Fruit fly (Drosophila melanogaster): Measurements from ENCODE around the gene bnk.
A peak's percentile ranks its signal among the peaks of the same experiment; 100 is the strongest.

bnk gene

DNA sequence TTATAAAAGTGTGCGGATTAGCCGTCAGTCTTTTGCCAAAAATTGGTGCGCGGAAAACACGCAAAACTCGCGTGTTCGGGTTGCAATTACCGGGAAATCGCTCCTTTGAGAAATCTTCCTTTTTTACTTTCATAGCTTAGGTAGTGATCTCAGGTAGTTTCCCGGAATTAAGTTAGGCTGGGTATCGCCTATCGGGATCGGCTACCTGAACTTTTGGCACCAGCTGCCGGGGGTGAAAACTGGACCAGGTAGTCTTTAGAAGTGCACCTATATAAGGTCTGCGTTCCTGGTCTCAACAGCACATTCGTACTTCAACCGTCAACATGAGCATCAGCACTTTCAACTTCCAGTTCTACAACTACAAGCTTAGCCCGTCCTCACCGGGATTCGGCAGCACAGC is at the start of gene bnk:
bnk (plus strand) TSS at position 301 of the 400 bp plus-strand sequence.
- TF ChIP-seq foxo (GFP tag; optimal IDR thresholded peaks at IDR 0.05) (no peak), dl (GFP tag; optimal IDR thresholded peaks at IDR 0.05; ENCODE audit: insufficient read depth in 1 of 2, partially characterized antibody in 2 of 2) (no peak), HLH106 (tag; optimal IDR thresholded peaks at IDR 0.05) (no peak), h (GFP tag; optimal IDR thresholded peaks at IDR 0.05) (no peak), jim (GFP tag; optimal IDR thresholded peaks at IDR 0.05) (no peak), Hnf4 (GFP tag; optimal IDR thresholded peaks at IDR 0.05) (no peak), CG9705 (GFP tag; optimal IDR thresholded peaks at IDR 0.05) (no peak), GATAd (GFP tag; optimal IDR thresholded peaks at IDR 0.05) (no peak), lola (GFP tag; optimal IDR thresholded peaks at IDR 0.05) (no peak), ey (GFP tag; optimal IDR thresholded peaks at IDR 0.05) (no peak), Rel (GFP tag; optimal IDR thresholded peaks at IDR 0.05) (no peak), Rel (tag; optimal IDR thresholded peaks at IDR 0.05) (no peak)

DNA sequence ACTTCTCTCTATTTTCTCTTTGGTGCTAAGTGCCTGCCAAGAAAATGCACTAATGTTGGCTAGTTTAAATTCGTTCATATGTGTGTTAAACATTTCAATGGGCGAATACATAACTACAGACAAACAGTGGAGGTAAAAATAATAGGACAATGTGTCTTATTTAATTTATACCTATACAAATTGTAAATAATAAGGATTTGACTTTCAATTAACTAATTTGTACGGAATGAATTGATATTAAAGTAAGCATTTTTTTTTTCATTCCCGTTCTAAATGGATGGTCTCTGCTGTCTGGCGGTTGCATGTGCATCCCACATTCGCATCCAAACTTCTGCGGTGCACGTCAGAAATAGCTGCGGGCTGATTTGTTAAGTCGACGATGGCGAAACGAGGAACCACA is 46.2 kb upstream of the bnk start:
- TF ChIP-seq GATAd (GFP tag; optimal IDR thresholded peaks at IDR 0.05): no peak
- TF ChIP-seq jim (GFP tag; optimal IDR thresholded peaks at IDR 0.05): no peak
- no peak for TF ChIP-seq Rel (GFP tag; optimal IDR thresholded peaks at IDR 0.05)
- no peak for TF ChIP-seq Rel (tag; optimal IDR thresholded peaks at IDR 0.05)

DNA sequence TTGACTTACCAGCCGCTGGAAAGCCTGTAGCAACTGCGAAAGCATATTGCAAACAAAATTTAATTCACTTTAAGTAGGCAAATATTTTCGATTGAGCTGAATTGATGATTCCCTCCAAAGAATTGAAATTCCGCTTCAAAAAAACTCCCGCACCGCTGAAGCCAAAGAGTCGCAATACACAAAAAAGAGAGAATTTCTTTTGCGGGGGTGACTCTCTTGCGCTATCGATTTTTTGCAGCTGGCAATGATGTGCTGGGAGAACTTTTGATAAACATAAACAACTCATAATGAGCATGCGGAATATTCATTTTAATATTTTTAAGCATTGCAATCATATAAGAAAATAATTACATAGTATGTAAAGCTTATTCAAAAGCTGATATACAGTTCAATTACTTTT is 24.7 kb upstream of the bnk start:
- TF ChIP-seq HLH106 (tag; optimal IDR thresholded peaks at IDR 0.05): no peak
- no peak for TF ChIP-seq Jra (GFP tag; optimal IDR thresholded peaks at IDR 0.05)
- no peak for TF ChIP-seq h (GFP tag; optimal IDR thresholded peaks at IDR 0.05)
- no peak for TF ChIP-seq brk (GFP tag; optimal IDR thresholded peaks at IDR 0.05)
- TF ChIP-seq GATAd (GFP tag; optimal IDR thresholded peaks at IDR 0.05): no peak
- TF ChIP-seq Dfd (GFP tag; optimal IDR thresholded peaks at IDR 0.05): no peak
- no peak for TF ChIP-seq Rel (GFP tag; optimal IDR thresholded peaks at IDR 0.05)
- TF ChIP-seq Rel (tag; optimal IDR thresholded peaks at IDR 0.05): no peak
- no peak for TF ChIP-seq dl (GFP tag; optimal IDR thresholded peaks at IDR 0.05; ENCODE audit: insufficient read depth in 1 of 2, partially characterized antibody in 2 of 2)
- no peak for TF ChIP-seq CrebA (GFP tag; optimal IDR thresholded peaks at IDR 0.05; ENCODE audit: borderline replicate concordance)
- no peak for TF ChIP-seq woc (GFP tag; optimal IDR thresholded peaks at IDR 0.05)
- TF ChIP-seq Sp1 (GFP tag; optimal IDR thresholded peaks at IDR 0.05): no peak
- TF ChIP-seq CG9705 (GFP tag; optimal IDR thresholded peaks at IDR 0.05): no peak
- TF ChIP-seq fru (GFP tag; optimal IDR thresholded peaks at IDR 0.05): no peak
- TF ChIP-seq usp (GFP tag; optimal IDR thresholded peaks at IDR 0.05): no peak
- no peak for TF ChIP-seq Mio (GFP tag; optimal IDR thresholded peaks at IDR 0.05)

DNA sequence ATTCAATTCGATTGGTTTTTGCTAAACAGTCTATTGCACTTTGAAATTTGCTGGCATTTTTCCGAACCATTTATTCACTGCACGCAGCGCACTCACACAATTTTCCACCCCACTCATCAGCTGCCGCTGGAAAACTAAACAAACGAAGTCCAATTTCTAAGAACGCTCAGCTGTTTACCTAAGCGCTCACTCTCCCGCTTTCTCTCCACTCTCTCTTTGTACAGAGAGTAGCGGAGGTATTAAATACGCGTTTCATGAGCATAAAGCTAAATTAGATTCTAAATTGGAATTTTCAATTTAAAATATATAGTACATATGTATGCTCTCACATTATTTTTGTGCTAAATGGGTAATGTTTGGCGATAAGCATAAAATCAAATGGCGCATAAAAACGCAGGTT is 24.2 kb upstream of the bnk start, which contains the start of gene stops:
stops (minus strand) TSS at position 139 of the 400 bp plus-strand sequence.
- TF ChIP-seq CG9705 (GFP tag; optimal IDR thresholded peaks at IDR 0.05) (no peak), Hr83 (GFP tag; optimal IDR thresholded peaks at IDR 0.05; ENCODE audit: poor library complexity, severe bottlenecking) (peak; percentile 59), Hnf4 (GFP tag; optimal IDR thresholded peaks at IDR 0.05) (peak; percentile 19)

dm6 chr3R:31181816-31182215 is 11.3 kb upstream of the bnk start:
- TF ChIP-seq ey (GFP tag; optimal IDR thresholded peaks at IDR 0.05): no peak
- no peak for TF ChIP-seq Hr78 (GFP tag; optimal IDR thresholded peaks at IDR 0.05)
- TF ChIP-seq usp (GFP tag; optimal IDR thresholded peaks at IDR 0.05): no peak
- no peak for TF ChIP-seq psq (GFP tag; optimal IDR thresholded peaks at IDR 0.05)
- no peak for TF ChIP-seq CG9705 (GFP tag; optimal IDR thresholded peaks at IDR 0.05)
- TF ChIP-seq Myc (optimal IDR thresholded peaks at IDR 0.05): no peak
- no peak for TF ChIP-seq Rel (GFP tag; optimal IDR thresholded peaks at IDR 0.05)
- TF ChIP-seq Rel (tag; optimal IDR thresholded peaks at IDR 0.05): no peak
- no peak for TF ChIP-seq foxo (GFP tag; optimal IDR thresholded peaks at IDR 0.05)
- no peak for TF ChIP-seq jim (GFP tag; optimal IDR thresholded peaks at IDR 0.05)
- no peak for TF ChIP-seq brk (GFP tag; optimal IDR thresholded peaks at IDR 0.05)
- TF ChIP-seq br (GFP tag; optimal IDR thresholded peaks at IDR 0.05): no peak
- TF ChIP-seq tai (GFP tag; optimal IDR thresholded peaks at IDR 0.05): no peak
- TF ChIP-seq lola (GFP tag; optimal IDR thresholded peaks at IDR 0.05): no peak
- no peak for TF ChIP-seq pan (optimal IDR thresholded peaks at IDR 0.05)
- TF ChIP-seq dl (GFP tag; optimal IDR thresholded peaks at IDR 0.05; ENCODE audit: insufficient read depth in 1 of 2, partially characterized antibody in 2 of 2): no peak
- no peak for TF ChIP-seq woc (GFP tag; optimal IDR thresholded peaks at IDR 0.05)
- TF ChIP-seq Dfd (GFP tag; optimal IDR thresholded peaks at IDR 0.05): no peak
- no peak for TF ChIP-seq dsf (GFP tag; optimal IDR thresholded peaks at IDR 0.05; ENCODE audit: borderline replicate concordance)

DNA sequence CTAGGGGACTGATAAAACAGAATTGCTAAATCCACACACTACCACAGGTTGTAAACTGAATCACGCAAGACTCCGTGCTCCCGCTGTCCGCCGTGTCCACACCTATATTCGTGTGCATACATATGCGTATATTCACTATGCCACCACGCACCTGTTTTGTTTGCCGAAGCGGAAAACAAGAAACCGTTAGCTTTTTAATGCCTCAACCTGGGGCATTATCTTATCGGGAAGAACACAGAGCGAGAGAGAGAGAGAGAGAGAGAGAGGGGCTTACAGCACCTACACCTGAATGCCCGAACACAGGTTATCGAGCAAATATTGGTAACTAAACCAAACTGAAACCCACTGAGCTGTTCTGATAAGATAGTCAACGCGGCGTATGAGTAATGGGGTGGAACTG is 1.5 kb downstream of the bnk start:
- TF ChIP-seq h (GFP tag; optimal IDR thresholded peaks at IDR 0.05) (peak; percentile 11), Dif (GFP tag; optimal IDR thresholded peaks at IDR 0.05; ENCODE audit: partially characterized antibody) (no peak)
